Fruit fly (Drosophila melanogaster) whole organism: ENCODE measurements around the gene CG32248.

Experiments
- CG8478 ChIP-seq: fragments of >200 bp; optimal IDR thresholded peaks from 2 replicates; lab custom pipeline; 2018; ENCODE audit warnings: inconsistent platforms
- Dll ChIP-seq: fragments of >200 bp; optimal IDR thresholded peaks from 2 replicates; lab custom pipeline; 2017
- EcR ChIP-seq, 2 experiments: fragments of >200 bp; optimal IDR thresholded peaks; 2 replicates each; lab custom pipeline; 2017; ENCODE audit warnings: missing biosample characterization in 2 of 2, missing genetic modification characterization in 2 of 2, missing genetic modification reagents in 2 of 2
- pan ChIP-seq: fragments of >200 bp; optimal IDR thresholded peaks from 2 replicates; lab custom pipeline; 2017
- psq ChIP-seq: fragments of >200 bp; optimal IDR thresholded peaks from 2 replicates; lab custom pipeline; 2017
- usp ChIP-seq: fragments of >200 bp; optimal IDR thresholded peaks from 2 replicates; lab custom pipeline; 2017; ENCODE audit warnings: missing biosample characterization, missing genetic modification characterization, mixed read lengths

CG32248 gene

dm6 chr3L:4480764-4481163 lies 9.2 kb downstream of the CG32248 start:
- TF ChIP-seq usp (GFP tag; lab: Kevin White, UChicago) (no peak), Dll (lab: Kevin White, UChicago) (no peak), EcR (GFP tag; optimal IDR thresholded peaks at IDR 0.05; lab: Kevin White, UChicago) (no peak), CG8478 (no peak), psq (no peak), pan (lab: Kevin White, UChicago) (no peak)

dm6 chr3L:4482509-4482908 lies 11.0 kb downstream of the CG32248 start, which contains the start of gene CG11350:
CG11350 (plus strand) TSS chr3L:4482809.
- TF ChIP-seq psq (no peak), usp (GFP tag; lab: Kevin White, UChicago) (no peak), pan (lab: Kevin White, UChicago) (no peak), CG8478 (no peak), Dll (lab: Kevin White, UChicago) (no peak)

DNA sequence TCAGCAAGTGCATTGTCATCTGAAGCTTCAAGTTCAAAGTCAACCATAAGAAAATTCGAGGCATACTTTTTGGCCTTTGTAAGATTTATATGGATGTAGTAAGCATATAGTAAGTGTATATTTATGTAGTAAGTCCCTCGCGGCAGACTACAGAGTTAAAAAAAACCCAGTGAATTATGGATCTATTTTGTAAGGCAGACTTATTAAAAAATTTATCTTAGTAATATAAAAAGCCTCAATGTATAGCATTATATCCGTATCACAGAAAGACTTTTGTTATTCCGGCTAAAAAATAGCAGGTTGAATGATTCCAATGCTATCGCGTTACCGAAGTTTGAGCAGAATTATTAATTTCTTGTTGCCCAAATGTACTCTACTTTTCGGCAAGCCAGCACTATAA lies 13.1 kb downstream of the CG32248 start:
- TF ChIP-seq pan (lab: Kevin White, UChicago) (no peak), EcR (GFP tag; optimal IDR thresholded peaks at IDR 0.05; lab: Kevin White, UChicago) (no peak), usp (GFP tag; lab: Kevin White, UChicago) (no peak)

DNA sequence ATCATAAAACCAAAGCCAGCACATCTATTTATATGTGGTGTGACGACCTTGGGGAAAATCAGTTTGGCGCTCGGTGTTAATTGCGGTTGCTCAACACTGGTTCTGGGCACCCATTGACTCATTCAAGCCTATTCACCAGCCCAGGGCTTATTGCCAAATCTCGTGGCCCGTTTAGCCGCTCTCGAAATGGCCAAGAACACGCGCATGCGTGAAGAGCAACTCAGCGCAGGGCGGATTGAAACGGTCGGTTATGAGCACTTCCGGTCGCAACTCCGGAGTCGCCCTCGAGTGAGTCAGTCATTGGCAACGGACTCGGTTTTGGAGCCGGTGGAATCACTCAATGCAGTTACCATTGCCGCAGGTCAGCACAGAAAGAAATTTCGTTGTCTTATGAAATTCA lies 17.9 kb downstream of the CG32248 start:
- no peak for TF ChIP-seq psq

DNA sequence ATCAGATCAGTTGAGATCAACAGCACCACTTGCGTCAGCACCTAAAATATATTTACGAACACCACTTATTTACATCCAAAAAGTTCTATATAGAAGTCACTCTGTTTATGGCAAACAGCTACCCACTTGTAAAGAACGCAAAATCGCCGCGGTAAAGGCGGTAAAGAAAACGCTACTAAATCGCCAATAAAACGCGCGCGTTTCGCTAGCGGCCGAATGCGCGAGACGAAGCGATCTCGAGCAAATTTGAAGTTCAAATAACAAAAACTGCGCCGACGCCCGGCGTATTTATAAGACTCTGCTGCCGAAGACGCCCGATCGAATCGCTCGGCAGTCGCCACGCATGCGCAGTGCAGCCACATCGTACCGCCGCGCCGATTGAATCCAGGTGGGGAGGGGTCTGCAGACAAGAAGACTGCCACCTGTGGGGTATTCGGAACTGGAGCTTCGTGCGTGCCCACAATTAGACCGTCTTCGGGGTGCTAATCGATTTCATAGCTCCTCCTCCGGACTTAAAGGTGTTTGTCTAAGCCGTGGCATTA lies 19.2 kb downstream of the CG32248 start, which contains the start of gene CG13722:
TSS of gene CG13722 (minus strand) at position 262 of the 542 bp plus-strand sequence.
- TF ChIP-seq pan (lab: Kevin White, UChicago) (no peak), Dll (lab: Kevin White, UChicago) (no peak), usp (GFP tag; lab: Kevin White, UChicago) (no peak), EcR (GFP tag; optimal IDR thresholded peaks at IDR 0.05; lab: Kevin White, UChicago) (no peak), CG8478 (no peak), psq (no peak)

DNA sequence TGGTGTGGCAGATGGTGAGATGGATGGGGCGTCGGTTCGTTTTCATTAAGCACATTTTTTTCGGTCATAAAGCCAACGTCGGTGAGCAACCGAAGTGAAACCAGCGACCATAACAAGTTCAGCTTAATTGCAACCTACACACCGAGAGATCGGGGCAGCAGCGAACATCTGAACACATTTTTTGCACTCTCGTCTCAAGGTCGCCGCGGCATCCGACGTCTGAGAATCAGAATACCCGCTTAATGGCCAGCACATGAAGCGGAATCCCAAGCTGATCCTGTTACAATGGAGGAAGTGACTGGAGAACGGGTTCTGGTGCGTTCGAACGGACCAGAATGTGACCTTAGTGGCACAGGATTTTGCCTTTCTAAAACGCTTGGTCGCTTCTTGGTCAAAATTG lies 22.1 kb downstream of the CG32248 start:
- TF ChIP-seq Dll (lab: Kevin White, UChicago) (no peak), pan (lab: Kevin White, UChicago) (no peak), EcR (GFP tag; optimal IDR thresholded peaks at IDR 0.05; lab: Kevin White, UChicago) (no peak), usp (GFP tag; lab: Kevin White, UChicago) (no peak), psq (no peak), CG8478 (no peak)

- TF ChIP-seq EcR (GFP tag; optimal IDR thresholded peaks at IDR 0.05; lab: Kevin White, UChicago) (peak in 1 of 2 experiments; percentile 66), Dll (lab: Kevin White, UChicago) (no peak)
Measured at dm6 chr3L:4494603-4495002, 23.1 kb downstream of the CG32248 start.

- no peak for TF ChIP-seq EcR (GFP tag; optimal IDR thresholded peaks at IDR 0.05; lab: Kevin White, UChicago)
- TF ChIP-seq pan (lab: Kevin White, UChicago), result no peak
- no peak for TF ChIP-seq usp (GFP tag; lab: Kevin White, UChicago)
- no peak for TF ChIP-seq CG8478
- no peak for TF ChIP-seq Dll (lab: Kevin White, UChicago)
- no peak for TF ChIP-seq psq
Measured at dm6 chr3L:4497677-4498076, 26.1 kb downstream of the CG32248 start, which contains the start of gene CG13721. CG13721 (minus strand) TSS chr3L:4497777.

DNA sequence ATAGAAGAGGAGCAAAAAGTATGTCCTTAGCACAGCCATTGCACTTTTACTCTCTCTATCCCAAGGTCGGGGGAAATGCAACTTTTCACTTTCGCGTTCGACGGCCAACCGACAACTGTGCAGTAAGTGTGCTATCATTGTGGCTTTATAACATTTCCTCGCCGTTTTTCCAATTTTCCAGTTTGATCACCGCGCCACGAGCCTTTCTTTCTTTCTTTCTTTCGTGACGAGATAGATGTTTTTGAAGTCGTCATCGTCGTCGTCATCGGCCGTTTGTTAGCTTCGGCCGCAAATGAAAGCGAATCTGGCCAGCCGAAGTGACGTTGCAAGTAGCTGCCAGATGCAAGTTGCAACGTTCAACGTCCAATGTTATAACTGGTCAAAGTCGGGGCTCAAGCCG lies 28.9 kb downstream of the CG32248 start, which contains the start of gene CG13720:
TSS of gene CG13720 (minus strand) at position 101 of the 400 bp plus-strand sequence.
- TF ChIP-seq psq, result no peak
- TF ChIP-seq Dll (lab: Kevin White, UChicago), result no peak
- TF ChIP-seq usp (GFP tag; lab: Kevin White, UChicago), result no peak
- no peak for TF ChIP-seq CG8478
- TF ChIP-seq pan (lab: Kevin White, UChicago), result no peak
- TF ChIP-seq EcR (GFP tag; optimal IDR thresholded peaks at IDR 0.05; lab: Kevin White, UChicago), result no peak

- TF ChIP-seq EcR (GFP tag; optimal IDR thresholded peaks at IDR 0.05; lab: Kevin White, UChicago) (no peak), Dll (lab: Kevin White, UChicago) (no peak), usp (GFP tag; lab: Kevin White, UChicago) (no peak), pan (lab: Kevin White, UChicago) (no peak), CG8478 (no peak), psq (no peak)
Measured at dm6 chr3L:4501406-4501805, 29.9 kb downstream of the CG32248 start.

DNA sequence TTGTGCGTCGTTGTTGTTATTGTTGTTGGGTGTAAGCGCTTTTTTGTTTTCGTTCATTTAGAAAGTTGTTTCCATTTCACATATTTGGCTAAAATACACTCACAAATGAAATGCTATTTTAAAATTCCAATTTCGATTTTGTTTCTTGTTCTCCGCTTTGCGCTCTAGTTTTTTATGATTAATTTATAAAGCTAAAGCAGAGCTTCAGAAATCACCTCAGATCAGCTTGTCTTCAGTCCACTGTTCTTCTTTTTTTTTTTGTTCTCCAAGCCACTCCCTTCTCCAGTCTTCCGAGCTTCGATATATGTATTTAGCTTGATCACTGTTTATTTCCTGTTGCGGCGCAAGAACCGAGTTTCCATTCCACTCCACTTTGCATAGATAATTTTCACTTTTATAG lies 36.3 kb downstream of the CG32248 start:
- TF ChIP-seq pan (lab: Kevin White, UChicago), result no peak
- no peak for TF ChIP-seq Dll (lab: Kevin White, UChicago)
- no peak for TF ChIP-seq CG8478
- no peak for TF ChIP-seq usp (GFP tag; lab: Kevin White, UChicago)
- no peak for TF ChIP-seq EcR (GFP tag; optimal IDR thresholded peaks at IDR 0.05; lab: Kevin White, UChicago)
- no peak for TF ChIP-seq psq

DNA sequence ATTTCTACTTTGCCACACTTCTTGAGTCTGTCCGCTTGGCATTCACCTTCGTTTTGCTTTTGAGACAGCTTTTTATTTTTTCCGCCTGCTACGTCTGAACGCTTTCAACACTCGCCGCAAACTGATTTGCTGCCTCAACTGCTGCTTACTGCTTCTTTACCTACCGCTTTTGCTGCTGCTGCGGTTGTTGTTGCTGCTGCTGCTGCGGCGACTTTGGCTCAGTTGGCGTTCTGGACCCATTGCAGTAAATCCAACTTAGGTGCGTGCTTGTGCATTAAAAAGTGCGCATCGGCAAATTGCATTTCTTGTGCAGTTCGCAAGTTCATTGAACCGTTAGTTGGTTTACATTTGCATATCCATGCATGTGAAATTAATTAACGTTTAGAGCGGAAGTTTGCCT lies 36.8 kb downstream of the CG32248 start, which contains the start of gene NT1:
TSS of gene NT1 (minus strand) at position 127 of the 400 bp plus-strand sequence.
- TF ChIP-seq EcR (GFP tag; optimal IDR thresholded peaks at IDR 0.05; lab: Kevin White, UChicago) (peak in 1 of 2 experiments; percentile 50), psq (no peak)

DNA sequence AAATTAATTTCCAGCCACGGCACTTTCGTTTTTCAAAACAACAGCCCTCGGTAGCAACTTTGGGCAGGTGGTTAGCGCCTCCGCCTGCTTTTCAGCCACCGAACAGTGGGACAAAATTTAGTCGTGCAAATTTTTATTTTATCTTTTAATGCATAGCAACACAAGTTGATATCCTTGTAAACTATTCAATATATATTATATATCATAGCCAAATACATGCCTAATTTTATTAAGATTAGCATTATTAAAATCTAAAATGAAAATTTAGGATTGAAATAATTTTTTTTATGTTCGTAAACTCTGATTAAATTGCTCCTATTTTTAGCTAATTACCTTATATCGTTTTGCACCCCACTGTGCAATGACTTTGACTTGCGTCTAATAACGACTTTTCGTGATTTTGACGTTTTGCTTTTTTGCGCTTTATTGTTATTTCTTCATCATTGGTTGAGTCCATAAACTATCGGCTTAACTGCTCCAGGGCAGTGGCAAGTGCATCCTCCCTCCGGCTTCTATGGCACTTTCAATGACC lies 37.4 kb downstream of the CG32248 start:
- no peak for TF ChIP-seq Dll (lab: Kevin White, UChicago)
- no peak for TF ChIP-seq usp (GFP tag; lab: Kevin White, UChicago)
- no peak for TF ChIP-seq CG8478
- TF ChIP-seq EcR (GFP tag; optimal IDR thresholded peaks at IDR 0.05; lab: Kevin White, UChicago), result no peak
- TF ChIP-seq psq, result no peak
- TF ChIP-seq pan (lab: Kevin White, UChicago), result no peak
